Worm (Caenorhabditis elegans) whole organism, mixed stage, embryonic: ENCODE measurements around the gene Y54E2A.5.

Experiments used
- ces-1 ChIP-seq: fragments of 150-350 bp; optimal IDR thresholded peaks from 2 replicates; lab custom pipeline; 2014; ENCODE audit warnings: missing biosample characterization, missing genetic modification reagents, missing genetic modification characterization
- mab-5 ChIP-seq: fragments of 150-350 bp; optimal IDR thresholded peaks from 2 replicates; lab custom pipeline; 2014; ENCODE audit warnings: missing biosample characterization, missing genetic modification characterization
- mls-2 ChIP-seq: sonication (generic microtip); optimal IDR thresholded peaks from 2 replicates; lab custom pipeline; 2016; ENCODE audit warnings: mild to moderate bottlenecking, missing genetic modification characterization, moderate library complexity, missing compliant biosample characterization
- nhr-28 ChIP-seq: fragments of 150-350 bp; optimal IDR thresholded peaks from 2 replicates; lab custom pipeline; 2014; ENCODE audit warnings: missing biosample characterization, missing genetic modification characterization
- pha-4 ChIP-seq: fragments of 150-350 bp; optimal IDR thresholded peaks from 2 replicates; lab custom pipeline; 2018; ENCODE audit warnings: missing biosample characterization, missing genetic modification reagents, missing genetic modification characterization
- sem-2 ChIP-seq: fragments of 200-800 bp; sonication (Bioruptor generic); optimal IDR thresholded peaks from 2 replicates; lab custom pipeline; 2018; ENCODE audit warnings: mild to moderate bottlenecking, missing genetic modification characterization, missing compliant biosample characterization

DNA sequence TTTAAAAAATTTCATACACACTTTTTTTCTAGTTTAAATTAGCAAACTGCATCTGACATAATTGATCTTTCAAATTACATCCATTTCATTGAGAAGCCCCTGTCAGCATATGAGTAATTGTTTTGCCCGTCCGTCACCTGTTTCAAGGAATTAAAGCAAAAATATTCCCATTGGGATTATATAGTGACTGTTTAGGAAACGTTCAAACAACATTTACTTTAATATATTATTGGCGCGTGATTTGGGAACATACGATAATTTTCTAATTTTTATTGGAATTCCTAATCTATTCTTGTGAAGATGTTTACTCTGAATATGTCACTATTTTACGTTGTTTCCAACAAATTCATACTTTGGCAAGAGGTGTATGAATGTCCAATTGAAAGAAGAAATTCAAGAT is 48.1 kb upstream of the Y54E2A.5 start, which contains the start of gene srt-11:
- TF ChIP-seq ces-1 (GFP tag; lab: Kevin White, UChicago) (no peak), pha-4 (no peak), nhr-28 (tag; lab: Kevin White, UChicago) (no peak), sem-2 (GFP tag; lab: Kevin White, UChicago) (no peak), mab-5 (tag; lab: Kevin White, UChicago) (no peak), mls-2 (tag; lab: Kevin White, UChicago) (no peak)
